Fruit fly (Drosophila melanogaster) whole organism, embryonic: ENCODE measurements around the gene CG15880.

Experiments used
- Atf6 ChIP-seq: fragments of 200-800 bp; sonication (Bioruptor generic); IDR thresholded peaks from 2 replicates; pipeline ENCODE4 v1.3.6; 2022; ENCODE audit warnings: missing biosample characterization, missing genetic modification characterization
- Blimp-1 ChIP-seq: fragments of 200-800 bp; sonication (Bioruptor generic); optimal IDR thresholded peaks from 3 replicates; lab custom pipeline; 2018; ENCODE audit warnings: missing biosample characterization, missing genetic modification characterization, mild to moderate bottlenecking, moderate library complexity, missing genetic modification reagents
- CG10431 ChIP-seq: fragments of 200-800 bp; sonication (Bioruptor generic); optimal IDR thresholded peaks from 3 replicates; lab custom pipeline; 2018; ENCODE audit warnings: missing biosample characterization, mild to moderate bottlenecking, missing genetic modification characterization
- CG10462 ChIP-seq: fragments of 200-800 bp; sonication (Bioruptor generic); optimal IDR thresholded peaks from 2 replicates; lab custom pipeline; 2016; ENCODE audit warnings: missing biosample characterization, missing genetic modification characterization
- CG10565 ChIP-seq: fragments of 200-800 bp; sonication (Bioruptor generic); optimal IDR thresholded peaks from 3 replicates; lab custom pipeline; 2016; ENCODE audit warnings: missing biosample characterization, mild to moderate bottlenecking, missing genetic modification characterization
- CG10654 ChIP-seq: fragments of 200-800 bp; sonication (Bioruptor generic); optimal IDR thresholded peaks from 2 replicates; lab custom pipeline; 2016; ENCODE audit warnings: missing biosample characterization, missing genetic modification characterization
- CG11093 ChIP-seq: fragments of 200-800 bp; sonication (Bioruptor generic); IDR thresholded peaks from 3 replicates; pipeline ENCODE4 v1.3.6; 2022; ENCODE audit warnings: missing biosample characterization, missing genetic modification characterization
- CG11247 ChIP-seq: fragments of 200-800 bp; sonication (Bioruptor generic); IDR thresholded peaks from 2 replicates; pipeline ENCODE4 v1.3.6; 2022; ENCODE audit warnings: missing biosample characterization, missing genetic modification characterization
- CG11504 ChIP-seq: fragments of 200-800 bp; sonication (Bioruptor generic); optimal IDR thresholded peaks from 3 replicates; lab custom pipeline; 2019; ENCODE audit warnings: missing biosample characterization, mild to moderate bottlenecking, missing genetic modification characterization, moderate library complexity
- CG14667 ChIP-seq: fragments of 200-800 bp; sonication (Bioruptor generic); IDR thresholded peaks from 2 replicates; pipeline ENCODE4 v1.3.6; 2022; ENCODE audit warnings: missing biosample characterization, missing genetic modification characterization
- CG17568 ChIP-seq: fragments of 200-800 bp; sonication (Bioruptor generic); optimal IDR thresholded peaks from 2 replicates; lab custom pipeline; 2018; ENCODE audit warnings: missing biosample characterization, mild to moderate bottlenecking, missing genetic modification characterization, moderate library complexity
- CG17802 ChIP-seq: fragments of 200-800 bp; sonication (Bioruptor generic); optimal IDR thresholded peaks from 2 replicates; lab custom pipeline; 2018; ENCODE audit warnings: missing biosample characterization, mild to moderate bottlenecking, missing genetic modification characterization, moderate library complexity
- CG2678 ChIP-seq: fragments of 200-800 bp; sonication (Bioruptor generic); optimal IDR thresholded peaks from 3 replicates; lab custom pipeline; 2019; ENCODE audit warnings: missing biosample characterization, mild to moderate bottlenecking, missing genetic modification characterization, moderate library complexity
- CG31365 ChIP-seq: fragments of 200-800 bp; sonication (Bioruptor generic); optimal IDR thresholded peaks from 2 replicates; lab custom pipeline; 2018; ENCODE audit warnings: missing biosample characterization, mild to moderate bottlenecking, missing genetic modification characterization
- CG3407 ChIP-seq: fragments of 200-800 bp; sonication (Bioruptor generic); optimal IDR thresholded peaks from 2 replicates; lab custom pipeline; 2018; ENCODE audit warnings: missing biosample characterization, mild to moderate bottlenecking, missing genetic modification characterization
- CG43689 ChIP-seq: fragments of 200-800 bp; sonication (Bioruptor generic); IDR thresholded peaks from 2 replicates; pipeline ENCODE4 v1.3.6; 2022; ENCODE audit warnings: missing biosample characterization, missing genetic modification characterization
- CG7357 ChIP-seq: fragments of 200-800 bp; sonication (Bioruptor generic); IDR thresholded peaks from 3 replicates; pipeline ENCODE4 v1.3.6; 2022; ENCODE audit warnings: missing biosample characterization, missing genetic modification characterization
- CG7745 ChIP-seq: fragments of 200-800 bp; sonication (Bioruptor generic); optimal IDR thresholded peaks from 2 replicates; lab custom pipeline; 2018; ENCODE audit warnings: missing biosample characterization, mild to moderate bottlenecking, missing genetic modification characterization, moderate library complexity
- CG9817 ChIP-seq: fragments of 200-800 bp; sonication (Bioruptor generic); optimal IDR thresholded peaks from 2 replicates; lab custom pipeline; 2018; ENCODE audit warnings: missing biosample characterization, mild to moderate bottlenecking, missing genetic modification characterization, moderate library complexity
- D19B ChIP-seq: fragments of 200-800 bp; sonication (Bioruptor generic); optimal IDR thresholded peaks from 2 replicates; lab custom pipeline; 2017; ENCODE audit warnings: missing biosample characterization, mild to moderate bottlenecking, missing genetic modification characterization
- Dbx ChIP-seq: fragments of 200-800 bp; sonication (Bioruptor generic); IDR thresholded peaks from 3 replicates; pipeline ENCODE4 v1.3.6; 2022; ENCODE audit warnings: missing biosample characterization, missing genetic modification characterization
- ERR ChIP-seq: fragments of 200-800 bp; sonication (Bioruptor generic); optimal IDR thresholded peaks from 2 replicates; lab custom pipeline; 2016; ENCODE audit warnings: missing biosample characterization, missing genetic modification characterization
- Gug ChIP-seq: fragments of 200-800 bp; sonication (Bioruptor generic); IDR thresholded peaks from 4 replicates; pipeline ENCODE4 v1.3.6; 2022; ENCODE audit warnings: missing biosample characterization, missing genetic modification characterization
- HLH3B ChIP-seq: fragments of 200-800 bp; sonication (Bioruptor generic); IDR thresholded peaks from 2 replicates; pipeline ENCODE4 v1.3.6; 2022; ENCODE audit warnings: missing biosample characterization, missing genetic modification characterization
- HmgZ ChIP-seq: fragments of 200-800 bp; sonication (Bioruptor generic); optimal IDR thresholded peaks from 2 replicates; lab custom pipeline; 2018; ENCODE audit warnings: missing biosample characterization, mild to moderate bottlenecking, missing genetic modification characterization
- Kr ChIP-seq: fragments of 200-800 bp; sonication (Bioruptor generic); optimal IDR thresholded peaks from 2 replicates; lab custom pipeline; 2017; ENCODE audit warnings: missing biosample characterization, mild to moderate bottlenecking, missing genetic modification characterization
- NC2β ChIP-seq: fragments of 200-800 bp; sonication (Bioruptor generic); optimal IDR thresholded peaks from 2 replicates; lab custom pipeline; 2016; ENCODE audit warnings: missing biosample characterization, missing genetic modification characterization
- Optix ChIP-seq: fragments of 200-800 bp; sonication (Bioruptor generic); IDR thresholded peaks from 3 replicates; pipeline ENCODE4 v1.3.6; 2022; ENCODE audit warnings: missing biosample characterization, missing genetic modification characterization
- Trl ChIP-seq, 3 experiments: fragments of >200 bp in 2 of 3; fragments of 200-800 bp in 1 of 3; sonication (Bioruptor generic) in 1 of 3; optimal IDR thresholded peaks; 2 replicates in 1 of 3; 3 replicates in 2 of 3; lab custom pipeline; 2016 to 2017; ENCODE audit warnings: missing biosample characterization in 1 of 3, missing genetic modification characterization in 1 of 3
- Xrp1 ChIP-seq: fragments of 200-800 bp; sonication (Bioruptor generic); IDR thresholded peaks from 2 replicates; pipeline ENCODE4 v1.3.6; 2022; ENCODE audit warnings: missing biosample characterization, missing genetic modification characterization
- ab ChIP-seq: fragments of 200-800 bp; sonication (Bioruptor generic); optimal IDR thresholded peaks from 2 replicates; lab custom pipeline; 2016; ENCODE audit warnings: missing biosample characterization, missing genetic modification characterization
- ash1 ChIP-seq: fragments of 200-800 bp; sonication (Bioruptor generic); optimal IDR thresholded peaks from 2 replicates; lab custom pipeline; 2018; ENCODE audit warnings: missing biosample characterization, mild to moderate bottlenecking, missing genetic modification characterization
- ato ChIP-seq: fragments of 200-800 bp; sonication (Bioruptor generic); IDR thresholded peaks from 2 replicates; pipeline ENCODE4 v1.3.6; 2022; ENCODE audit warnings: missing biosample characterization, missing genetic modification characterization; ENCODE audit not compliant: partially characterized antibody
- bbx ChIP-seq: fragments of 200-800 bp; sonication (Bioruptor generic); IDR thresholded peaks from 2 replicates; pipeline ENCODE4 v1.3.6; 2022; ENCODE audit warnings: missing biosample characterization, missing genetic modification characterization; ENCODE audit not compliant: partially characterized antibody
- cato ChIP-seq: fragments of 200-800 bp; sonication (Bioruptor generic); optimal IDR thresholded peaks from 2 replicates; lab custom pipeline; 2016; ENCODE audit warnings: missing biosample characterization, missing genetic modification characterization, borderline replicate concordance
- caup ChIP-seq: fragments of 200-800 bp; sonication (Bioruptor generic); optimal IDR thresholded peaks from 3 replicates; lab custom pipeline; 2017; ENCODE audit warnings: missing biosample characterization, mild to moderate bottlenecking, missing genetic modification characterization, moderate library complexity; ENCODE audit not compliant: severe bottlenecking
- fd3F ChIP-seq: fragments of 200-800 bp; sonication (Bioruptor generic); optimal IDR thresholded peaks from 2 replicates; lab custom pipeline; 2018; ENCODE audit warnings: missing biosample characterization, mild to moderate bottlenecking, missing genetic modification characterization, moderate library complexity
- ftz-f1 ChIP-seq: fragments of 200-800 bp; sonication (Bioruptor generic); optimal IDR thresholded peaks from 2 replicates; lab custom pipeline; 2016; ENCODE audit warnings: missing biosample characterization, missing genetic modification characterization
- gcm2 ChIP-seq: fragments of 200-800 bp; sonication (Bioruptor generic); optimal IDR thresholded peaks from 2 replicates; lab custom pipeline; 2016; ENCODE audit warnings: missing biosample characterization, missing genetic modification characterization
- gro ChIP-seq: fragments of 200-800 bp; sonication (Bioruptor generic); optimal IDR thresholded peaks from 2 replicates; lab custom pipeline; 2016; ENCODE audit warnings: missing biosample characterization, missing genetic modification characterization
- knrl ChIP-seq: fragments of 200-800 bp; sonication (Bioruptor generic); IDR thresholded peaks from 3 replicates; pipeline ENCODE4 v1.3.6; 2022; ENCODE audit warnings: missing biosample characterization, missing genetic modification characterization; ENCODE audit not compliant: partially characterized antibody
- pb ChIP-seq: fragments of 200-800 bp; sonication (Bioruptor generic); optimal IDR thresholded peaks from 3 replicates; lab custom pipeline; 2016; ENCODE audit warnings: missing biosample characterization, missing genetic modification characterization
- pzg ChIP-seq: fragments of 200-800 bp; sonication (Bioruptor generic); optimal IDR thresholded peaks from 3 replicates; lab custom pipeline; 2018; ENCODE audit warnings: missing biosample characterization, mild to moderate bottlenecking, missing genetic modification characterization, moderate library complexity
- run ChIP-seq: fragments of 200-800 bp; sonication (Bioruptor generic); optimal IDR thresholded peaks from 3 replicates; lab custom pipeline; 2018; ENCODE audit warnings: missing biosample characterization, mild to moderate bottlenecking, missing genetic modification characterization
- sens-2 ChIP-seq: fragments of 200-800 bp; sonication (Bioruptor generic); IDR thresholded peaks from 2 replicates; pipeline ENCODE4 v1.3.6; 2022; ENCODE audit warnings: missing biosample characterization, missing genetic modification characterization
- seq ChIP-seq: fragments of 200-800 bp; sonication (Bioruptor generic); IDR thresholded peaks from 2 replicates; pipeline ENCODE4 v1.3.6; 2022; ENCODE audit warnings: missing biosample characterization, missing genetic modification characterization
- sug ChIP-seq: fragments of 200-800 bp; optimal IDR thresholded peaks from 2 replicates; lab custom pipeline; 2019; ENCODE audit warnings: missing biosample characterization, mild to moderate bottlenecking, missing genetic modification characterization, moderate library complexity
- tap ChIP-seq: fragments of 200-800 bp; optimal IDR thresholded peaks from 3 replicates; lab custom pipeline; 2019; ENCODE audit warnings: missing biosample characterization, mild to moderate bottlenecking, missing genetic modification characterization, moderate library complexity
- yki ChIP-seq: fragments of >200 bp; optimal IDR thresholded peaks from 3 replicates; lab custom pipeline; 2018

CG15880 gene

dm6 chr2L:846167-846868 lies 28.6 kb upstream of the CG15880 start (continued):
- TF ChIP-seq NC2β (peak; percentile 14), cato (GFP tag; lab: Kevin White, UChicago) (peak; percentile 1), CG11093 (peak; percentile 63; the same call in 2 of the 3 replicates), CG2678 (tag; lab: Kevin White, UChicago) (peak; percentile 71), knrl (GFP tag; lab: Robert Waterston, UW) (no peak), ERR (GFP tag; lab: Kevin White, UChicago) (no peak), Trl (optimal IDR thresholded peaks at IDR 0.05; lab: Kevin White, UChicago) (no peak), Trl (GFP tag; optimal IDR thresholded peaks at IDR 0.05; lab: Kevin White, UChicago) (peak; percentile 38), caup (GFP tag; lab: Kevin White, UChicago) (no peak), CG43689 (GFP tag; lab: Robert Waterston, UW) (no peak), Gug (peak; percentile 31; the same call in 2 of the 4 replicates), Optix (GFP tag; lab: Robert Waterston, UW) (peak; percentile 54; the same call in 1 of the 3 replicates), ato (GFP tag; lab: Robert Waterston, UW) (no peak), ash1 (GFP tag; lab: Kevin White, UChicago) (no peak), CG31365 (tag; lab: Kevin White, UChicago) (peak; percentile 43), Kr (GFP tag; lab: Kevin White, UChicago) (no peak), Xrp1 (GFP tag; lab: Robert Waterston, UW) (peak; percentile 63; the same call in 1 of the 2 replicates), ftz-f1 (GFP tag; lab: Kevin White, UChicago) (no peak), CG7745 (tag; lab: Kevin White, UChicago) (no peak), CG11504 (tag; lab: Kevin White, UChicago) (peak; percentile 84), HLH3B (GFP tag; lab: Robert Waterston, UW) (peak; percentile 9; the same call in 1 of the 2 replicates), Atf6 (GFP tag; lab: Robert Waterston, UW) (no peak), CG3407 (peak; percentile 36), ab (peak; percentile 63), gro (GFP tag; lab: Kevin White, UChicago) (peak; percentile 32), CG11247 (no peak), CG10565 (GFP tag; lab: Kevin White, UChicago) (no peak), bbx (GFP tag; lab: Robert Waterston, UW) (0 out of 2 replicates have a peak, but pooled peaks have one; percentile 15), D19B (no peak), HmgZ (tag; lab: Kevin White, UChicago) (no peak), sug (tag; lab: Kevin White, UChicago) (no peak), run (tag; lab: Kevin White, UChicago) (peak; percentile 38), sens-2 (GFP tag; lab: Robert Waterston, UW) (no peak), Blimp-1 (GFP tag; lab: Kevin White, UChicago) (peak; percentile 80), CG17802 (peak; percentile 34), CG10462 (GFP tag; lab: Kevin White, UChicago) (peak; percentile 37), CG7357 (GFP tag; lab: Robert Waterston, UW) (no peak; the same call in 2 of the 3 replicates), pb (GFP tag; lab: Kevin White, UChicago) (peak; percentile 66), CG10431 (GFP tag; lab: Kevin White, UChicago) (no peak), Dbx (GFP tag; lab: Robert Waterston, UW) (no peak), CG10654 (GFP tag; lab: Kevin White, UChicago) (peak; percentile 20), CG17568 (GFP tag; lab: Kevin White, UChicago) (peak; percentile 48), pzg (GFP tag; lab: Kevin White, UChicago) (no peak), CG9817 (peak; percentile 21), tap (tag; lab: Kevin White, UChicago) (peak; percentile 55), seq (GFP tag; lab: Robert Waterston, UW) (no peak), gcm2 (peak; percentile 0), fd3F (no peak), CG14667 (GFP tag; lab: Robert Waterston, UW) (peak; percentile 39; the same call in 1 of the 2 replicates), yki (lab: Kevin White, UChicago) (no peak)
